Worm (Caenorhabditis elegans) whole organism, young adult: ENCODE results near the gene dmd-8.

Source experiments
- B0261.1 ChIP-seq: sonication (generic microtip); optimal IDR thresholded peaks from 2 replicates; lab custom pipeline; 2016; ENCODE audit warnings: mild to moderate bottlenecking, missing genetic modification characterization, moderate library complexity, missing compliant biosample characterization
- D2030.7 ChIP-seq: fragments of 200-800 bp; sonication (Bioruptor generic); IDR thresholded peaks from 2 replicates; pipeline ENCODE4 v1.3.6; 2022; ENCODE audit warnings: missing genetic modification reagents, missing genetic modification characterization, missing compliant biosample characterization
- F37B4.10 ChIP-seq: fragments of 200-800 bp; sonication (Bioruptor generic); IDR thresholded peaks from 2 replicates; pipeline ENCODE4 v1.3.6; 2022; ENCODE audit warnings: missing genetic modification characterization, missing compliant biosample characterization
- F49E8.2 ChIP-seq: sonication (generic microtip); optimal IDR thresholded peaks from 3 replicates; lab custom pipeline; 2017; ENCODE audit warnings: missing genetic modification characterization, mild to moderate bottlenecking, missing compliant biosample characterization, antibody characterized with exemption, moderate library complexity; ENCODE audit not compliant: insufficient read depth
- K11D2.4 ChIP-seq: fragments of 200-800 bp; sonication (Bioruptor generic); IDR thresholded peaks from 2 replicates; pipeline ENCODE4 v1.3.6; 2022; ENCODE audit warnings: missing genetic modification reagents, missing genetic modification characterization, missing compliant biosample characterization
- K12H6.12 ChIP-seq: fragments of 200-800 bp; sonication (Bioruptor generic); optimal IDR thresholded peaks from 2 replicates; lab custom pipeline; 2018; ENCODE audit warnings: mild to moderate bottlenecking, missing genetic modification characterization, missing compliant biosample characterization
- T26A5.8 ChIP-seq: sonication (generic microtip); optimal IDR thresholded peaks from 2 replicates; lab custom pipeline; 2016; ENCODE audit warnings: missing genetic modification characterization, missing compliant biosample characterization
- Y53F4B.3 ChIP-seq: fragments of 200-800 bp; sonication (Bioruptor generic); IDR thresholded peaks from 2 replicates; pipeline ENCODE4 v1.3.6; 2022; ENCODE audit warnings: missing genetic modification reagents, missing genetic modification characterization, missing compliant biosample characterization
- Y67H2A.10 ChIP-seq: fragments of 200-800 bp; sonication (Bioruptor generic); conservative IDR thresholded peaks from 2 replicates; pipeline ENCODE4 v1.3.6; 2022; ENCODE audit warnings: missing genetic modification reagents, missing genetic modification characterization, missing compliant biosample characterization
- Y79H2A.3 ChIP-seq: fragments of 200-800 bp; sonication (Bioruptor generic); conservative IDR thresholded peaks from 2 replicates; pipeline ENCODE4 v1.3.6; 2022; ENCODE audit warnings: missing genetic modification reagents, missing genetic modification characterization, missing compliant biosample characterization
- aptf-2 ChIP-seq: fragments of 200-800 bp; sonication (Bioruptor generic); conservative IDR thresholded peaks from 2 replicates; pipeline ENCODE4 v1.3.6; 2022; ENCODE audit warnings: missing genetic modification reagents, missing genetic modification characterization, missing compliant biosample characterization
- aptf-3 ChIP-seq: fragments of 200-800 bp; sonication (Bioruptor generic); IDR thresholded peaks from 2 replicates; pipeline ENCODE4 v1.3.6; 2022; ENCODE audit warnings: missing genetic modification characterization, missing compliant biosample characterization
- athp-1 ChIP-seq: sonication (generic microtip); optimal IDR thresholded peaks from 2 replicates; lab custom pipeline; 2017; ENCODE audit warnings: mild to moderate bottlenecking, missing genetic modification characterization, missing compliant biosample characterization
- attf-5 ChIP-seq: fragments of 200-800 bp; sonication (Bioruptor generic); optimal IDR thresholded peaks from 2 replicates; lab custom pipeline; 2018; ENCODE audit warnings: mild to moderate bottlenecking, missing genetic modification characterization, missing compliant biosample characterization
- attf-6 ChIP-seq: fragments of 200-800 bp; sonication (Bioruptor generic); IDR thresholded peaks from 2 replicates; pipeline ENCODE4 v1.3.6; 2022; ENCODE audit warnings: missing genetic modification reagents, missing genetic modification characterization, missing compliant biosample characterization
- bed-2 ChIP-seq: fragments of 200-800 bp; sonication (Bioruptor generic); IDR thresholded peaks from 2 replicates; pipeline ENCODE4 v1.3.6; 2022; ENCODE audit warnings: missing genetic modification reagents, missing genetic modification characterization, missing compliant biosample characterization
- ceh-100 ChIP-seq: fragments of 200-800 bp; sonication (Bioruptor generic); IDR thresholded peaks from 2 replicates; pipeline ENCODE4 v1.3.6; 2022; ENCODE audit warnings: missing genetic modification reagents, missing genetic modification characterization, missing compliant biosample characterization
- ceh-40 ChIP-seq: fragments of 200-800 bp; sonication (Bioruptor generic); IDR thresholded peaks from 2 replicates; pipeline ENCODE4 v1.3.6; 2022; ENCODE audit warnings: missing genetic modification characterization, missing compliant biosample characterization
- ceh-58 ChIP-seq: fragments of 200-800 bp; sonication (Bioruptor generic); IDR thresholded peaks from 2 replicates; pipeline ENCODE4 v1.3.6; 2022; ENCODE audit warnings: missing genetic modification characterization, missing compliant biosample characterization
- ceh-79 ChIP-seq: sonication (generic microtip); optimal IDR thresholded peaks from 2 replicates; lab custom pipeline; 2017; ENCODE audit warnings: mild to moderate bottlenecking, missing genetic modification characterization, missing compliant biosample characterization
- chd-7 ChIP-seq: sonication (generic microtip); optimal IDR thresholded peaks from 2 replicates; lab custom pipeline; 2016; ENCODE audit warnings: mild to moderate bottlenecking, missing genetic modification characterization, moderate library complexity, missing compliant biosample characterization
- dpff-1 ChIP-seq: sonication (generic microtip); optimal IDR thresholded peaks from 2 replicates; lab custom pipeline; 2017; ENCODE audit warnings: mild to moderate bottlenecking, missing genetic modification characterization, missing compliant biosample characterization
- dpl-1 ChIP-seq: fragments of 150-350 bp; optimal IDR thresholded peaks from 2 replicates; lab custom pipeline; 2014; ENCODE audit warnings: missing biosample characterization, missing genetic modification reagents, missing genetic modification characterization
- egl-44 ChIP-seq: fragments of 200-800 bp; sonication (Bioruptor generic); IDR thresholded peaks from 2 replicates; pipeline ENCODE4 v1.3.6; 2022; ENCODE audit warnings: missing genetic modification reagents, missing genetic modification characterization, missing compliant biosample characterization
- fkh-3 ChIP-seq: sonication (generic microtip); optimal IDR thresholded peaks from 2 replicates; lab custom pipeline; 2016; ENCODE audit warnings: mild to moderate bottlenecking, missing genetic modification characterization, missing compliant biosample characterization
- gei-17 ChIP-seq: fragments of 200-800 bp; sonication (Bioruptor generic); optimal IDR thresholded peaks from 2 replicates; lab custom pipeline; 2018; ENCODE audit warnings: mild to moderate bottlenecking, missing genetic modification characterization, missing compliant biosample characterization
- hlh-12 ChIP-seq: sonication (generic microtip); optimal IDR thresholded peaks from 2 replicates; lab custom pipeline; 2016; ENCODE audit warnings: missing genetic modification characterization, missing compliant biosample characterization
- let-607 ChIP-seq, 2 experiments: fragments of 200-800 bp in 1 of 2; sonication (Bioruptor generic) in 1 of 2; sonication (generic microtip) in 1 of 2; optimal IDR thresholded peaks; 2 replicates each; lab custom pipeline; 2016 to 2018; ENCODE audit warnings: mild to moderate bottlenecking in 2 of 2, missing compliant biosample characterization in 2 of 2, missing genetic modification characterization in 2 of 2, moderate library complexity in 2 of 2, missing genotype in 1 of 2
- lin-54 ChIP-seq: fragments of 200-800 bp; sonication (Bioruptor generic); optimal IDR thresholded peaks from 2 replicates; lab custom pipeline; 2018; ENCODE audit warnings: mild to moderate bottlenecking, missing genetic modification characterization, missing compliant biosample characterization
- lir-1 ChIP-seq: fragments of 200-800 bp; sonication (Bioruptor generic); conservative IDR thresholded peaks from 2 replicates; pipeline ENCODE4 v1.3.6; 2022; ENCODE audit warnings: missing genetic modification reagents, missing genetic modification characterization, missing compliant biosample characterization
- madf-3 ChIP-seq: fragments of 200-800 bp; sonication (Bioruptor generic); IDR thresholded peaks from 2 replicates; pipeline ENCODE4 v1.3.6; 2022; ENCODE audit warnings: missing genetic modification reagents, missing genetic modification characterization, missing compliant biosample characterization
- mel-28 ChIP-seq: sonication (generic microtip); optimal IDR thresholded peaks from 2 replicates; lab custom pipeline; 2016; ENCODE audit warnings: borderline replicate concordance, mild to moderate bottlenecking, missing genetic modification characterization, missing compliant biosample characterization
- nfyb-1 ChIP-seq: fragments of 200-800 bp; sonication (Bioruptor generic); IDR thresholded peaks from 2 replicates; pipeline ENCODE4 v1.3.6; 2022; ENCODE audit warnings: missing genetic modification reagents, missing genetic modification characterization, missing compliant biosample characterization
- nhr-120 ChIP-seq: fragments of 200-800 bp; sonication (Bioruptor generic); IDR thresholded peaks from 2 replicates; pipeline ENCODE4 v1.3.6; 2022; ENCODE audit warnings: missing genetic modification characterization, missing compliant biosample characterization
- nhr-80 ChIP-seq: sonication (generic microtip); optimal IDR thresholded peaks from 2 replicates; lab custom pipeline; 2016; ENCODE audit warnings: missing genetic modification characterization, missing compliant biosample characterization
- nhr-90 ChIP-seq: sonication (generic microtip); optimal IDR thresholded peaks from 2 replicates; lab custom pipeline; 2016; ENCODE audit warnings: missing genotype, mild to moderate bottlenecking, missing genetic modification characterization, missing compliant biosample characterization
- pha-4 ChIP-seq: fragments of 150-350 bp; sonication (generic microtip); optimal IDR thresholded peaks from 2 replicates; lab custom pipeline; 2014; ENCODE audit warnings: missing biosample characterization, missing genetic modification reagents, missing genetic modification characterization
- rpc-1 ChIP-seq, 2 experiments: fragments of 150-350 bp in 1 of 2; sonication (generic microtip) in 1 of 2; optimal IDR thresholded peaks; 2 replicates each; lab custom pipeline; 2014 to 2018; ENCODE audit warnings: missing biosample characterization in 1 of 2, missing genetic modification characterization in 1 of 2, missing genetic modification reagents in 1 of 2, missing genotype in 1 of 2
- sea-2 ChIP-seq: fragments of 200-800 bp; sonication (Bioruptor generic); IDR thresholded peaks from 2 replicates; pipeline ENCODE4 v1.3.6; 2022; ENCODE audit warnings: missing genetic modification characterization, missing compliant biosample characterization
- snpc-1.1 ChIP-seq: sonication (generic microtip); optimal IDR thresholded peaks from 2 replicates; lab custom pipeline; 2017; ENCODE audit warnings: missing genetic modification characterization, mild to moderate bottlenecking, missing compliant biosample characterization, antibody characterized with exemption, moderate library complexity, missing genotype, missing genetic modification reagents; ENCODE audit not compliant: insufficient read depth
- snpc-4 ChIP-seq, 5 experiments: fragments of 150-350 bp in 1 of 5; sonication (generic microtip) in 4 of 5; optimal IDR thresholded peaks; 2 replicates each; lab custom pipeline; 2014 to 2018; ENCODE audit warnings: missing genetic modification characterization in 5 of 5, missing biosample characterization in 3 of 5, antibody characterized with exemption in 2 of 5, mild to moderate bottlenecking in 2 of 5, missing compliant biosample characterization in 2 of 5, missing genotype in 2 of 5, moderate library complexity in 2 of 5, missing genetic modification reagents in 1 of 5
- tbx-9 ChIP-seq: sonication (generic microtip); optimal IDR thresholded peaks from 2 replicates; lab custom pipeline; 2016; ENCODE audit warnings: borderline replicate concordance, missing genetic modification characterization, inconsistent platforms, missing compliant biosample characterization
- xnd-1 ChIP-seq: sonication (generic microtip); optimal IDR thresholded peaks from 2 replicates; lab custom pipeline; 2016; ENCODE audit warnings: missing genotype, missing genetic modification reagents, missing genetic modification characterization, missing compliant biosample characterization
- zim-3 ChIP-seq: sonication (generic microtip); optimal IDR thresholded peaks from 2 replicates; lab custom pipeline; 2017; ENCODE audit warnings: mild to moderate bottlenecking, missing genetic modification characterization, moderate library complexity, missing compliant biosample characterization
- ztf-28 ChIP-seq: fragments of 200-800 bp; sonication (Bioruptor generic); IDR thresholded peaks from 2 replicates; pipeline ENCODE4 v1.3.6; 2022; ENCODE audit warnings: missing genetic modification reagents, missing genetic modification characterization, missing compliant biosample characterization

Gene dmd-8

ce11 chrV:347561-348345 lies 11.5 kb upstream of the dmd-8 start (continued):
- TF ChIP-seq Y79H2A.3 (GFP tag; lab: Robert Waterston, UW) (no peak), B0261.1 (tag; lab: Kevin White, UChicago) (no peak), gei-17 (GFP tag; lab: Kevin White, UChicago) (no peak), lin-54 (peak; percentile 34), K12H6.12 (no peak), lir-1 (GFP tag; lab: Robert Waterston, UW) (no peak), egl-44 (no peak), F37B4.10 (GFP tag; lab: Robert Waterston, UW) (no peak), ceh-40 (GFP tag; lab: Robert Waterston, UW) (no peak), ceh-58 (GFP tag; lab: Robert Waterston, UW) (no peak), dpl-1 (GFP tag; lab: Kevin White, UChicago) (no peak), xnd-1 (peak; percentile 16), F49E8.2 (tag; lab: Kevin White, UChicago) (no peak), rpc-1 (optimal IDR thresholded peaks at IDR 0.05; lab: Kevin White, UChicago) (no peak), rpc-1 (tag; optimal IDR thresholded peaks at IDR 0.05; lab: Kevin White, UChicago) (no peak), nfyb-1 (GFP tag; lab: Robert Waterston, UW) (no peak), nhr-90 (tag; lab: Kevin White, UChicago) (no peak), tbx-9 (tag; lab: Kevin White, UChicago) (no peak), chd-7 (no peak), nhr-120 (GFP tag; lab: Robert Waterston, UW) (no peak), snpc-4 (GFP tag; optimal IDR thresholded peaks at IDR 0.05; lab: Kevin White, UChicago) (no peak), snpc-4 (tag; optimal IDR thresholded peaks at IDR 0.05; lab: Kevin White, UChicago) (no peak), K11D2.4 (GFP tag; lab: Robert Waterston, UW) (no peak), aptf-2 (GFP tag; lab: Robert Waterston, UW) (no peak), bed-2 (no peak)

- TF ChIP-seq D2030.7 (GFP tag; lab: Robert Waterston, UW) (no peak), ceh-79 (no peak), madf-3 (no peak), K11D2.4 (GFP tag; lab: Robert Waterston, UW) (no peak), aptf-3 (GFP tag; lab: Robert Waterston, UW) (no peak), attf-5 (GFP tag; lab: Kevin White, UChicago) (no peak), nhr-80 (tag; lab: Kevin White, UChicago) (no peak), pha-4 (tag; lab: Kevin White, UChicago) (no peak), athp-1 (no peak), ceh-58 (GFP tag; lab: Robert Waterston, UW) (no peak), ceh-100 (no peak)
Observed at ce11 chrV:346005-346404, 9.8 kb upstream of the dmd-8 start.

ce11 chrV:343546-343945 lies 7.3 kb upstream of the dmd-8 start:
- TF ChIP-seq snpc-1.1 (tag; lab: Kevin White, UChicago) (no peak), K12H6.12 (no peak), mel-28 (tag; lab: Kevin White, UChicago) (no peak), hlh-12 (tag; lab: Kevin White, UChicago) (no peak), Y67H2A.10 (GFP tag; lab: Robert Waterston, UW) (no peak), let-607 (tag; optimal IDR thresholded peaks at IDR 0.05; lab: Kevin White, UChicago) (no peak), attf-6 (GFP tag; lab: Robert Waterston, UW) (no peak), Y53F4B.3 (GFP tag; lab: Robert Waterston, UW) (no peak), ztf-28 (GFP tag; lab: Robert Waterston, UW) (no peak), egl-44 (no peak), sea-2 (GFP tag; lab: Robert Waterston, UW) (no peak), zim-3 (tag; lab: Kevin White, UChicago) (no peak), fkh-3 (tag; lab: Kevin White, UChicago) (no peak), dpff-1 (no peak), attf-5 (GFP tag; lab: Kevin White, UChicago) (no peak), T26A5.8 (no peak)
